Worm (Caenorhabditis elegans) whole organism, L4/young adult: ENCODE data around the gene Y54F10AR.2.

Experiments used
- W03F9.2 ChIP-seq: fragments of 150-350 bp; optimal IDR thresholded peaks from 2 replicates; lab custom pipeline; 2014; ENCODE audit warnings: missing biosample characterization, missing genetic modification characterization
- dao-5 ChIP-seq: sonication (generic microtip); optimal IDR thresholded peaks from 2 replicates; lab custom pipeline; 2016; ENCODE audit warnings: missing genotype, missing genetic modification characterization, moderate library complexity, missing compliant biosample characterization
- him-1 ChIP-seq: sonication (generic microtip); optimal IDR thresholded peaks from 2 replicates; lab custom pipeline; 2016; ENCODE audit warnings: missing genotype, missing genetic modification reagents, missing genetic modification characterization, missing compliant biosample characterization

ce11 chrIII:2560763-2561162, 10.6 kb downstream of the Y54F10AR.2 start:
- TF ChIP-seq him-1 (tag; lab: Kevin White, UChicago) = no peak
- no peak for TF ChIP-seq dao-5 (tag; lab: Kevin White, UChicago)
- TF ChIP-seq W03F9.2 (tag; lab: Kevin White, UChicago) = no peak
